Fruit fly (Drosophila melanogaster) whole organism, wandering third instar larva: ENCODE results near the gene Gba1a.

Source experiments
- Abd-B ChIP-seq: fragments of >200 bp; optimal IDR thresholded peaks from 2 replicates; lab custom pipeline; 2017; ENCODE audit warnings: missing biosample characterization, missing genetic modification characterization
- CG32264 ChIP-seq: fragments of 200-800 bp; sonication (Bioruptor generic); optimal IDR thresholded peaks from 2 replicates; lab custom pipeline; 2016; ENCODE audit warnings: missing biosample characterization, missing genetic modification characterization
- CG9705 ChIP-seq: fragments of 200-800 bp; sonication (Bioruptor generic); optimal IDR thresholded peaks from 2 replicates; lab custom pipeline; 2018; ENCODE audit warnings: missing biosample characterization, mild to moderate bottlenecking, missing genetic modification characterization
- CrebA ChIP-seq: fragments of 200-800 bp; sonication (Bioruptor generic); optimal IDR thresholded peaks from 2 replicates; lab custom pipeline; 2016; ENCODE audit warnings: missing biosample characterization, mild to moderate bottlenecking, missing genetic modification characterization, borderline replicate concordance
- Dfd ChIP-seq: fragments of >200 bp; optimal IDR thresholded peaks from 2 replicates; lab custom pipeline; 2017; ENCODE audit warnings: missing biosample characterization, missing genetic modification characterization
- Dif ChIP-seq: fragments of 200-275, 200-300 bp; sonication (Bioruptor generic); optimal IDR thresholded peaks from 2 replicates; lab custom pipeline; 2018; ENCODE audit warnings: missing biosample characterization, missing genetic modification characterization; ENCODE audit not compliant: partially characterized antibody
- GATAd ChIP-seq: sonication (Bioruptor generic); optimal IDR thresholded peaks from 2 replicates; lab custom pipeline; 2016; ENCODE audit warnings: missing biosample characterization, missing genetic modification characterization
- HLH106 ChIP-seq: fragments of 200-800 bp; optimal IDR thresholded peaks from 3 replicates; lab custom pipeline; 2019; ENCODE audit warnings: missing biosample characterization, mild to moderate bottlenecking, missing genetic modification characterization, moderate library complexity
- Hnf4 ChIP-seq: fragments of 200-800 bp; sonication (Bioruptor generic); optimal IDR thresholded peaks from 2 replicates; lab custom pipeline; 2016; ENCODE audit warnings: missing biosample characterization, mild to moderate bottlenecking, missing genetic modification characterization
- Hr78 ChIP-seq: fragments of >200 bp; optimal IDR thresholded peaks from 2 replicates; lab custom pipeline; 2017; ENCODE audit warnings: missing biosample characterization, missing genetic modification characterization
- Hr83 ChIP-seq: fragments of 200-300 bp; sonication (Bioruptor generic); optimal IDR thresholded peaks from 2 replicates; lab custom pipeline; 2016; ENCODE audit warnings: missing biosample characterization, mild to moderate bottlenecking, missing genetic modification characterization, moderate library complexity; ENCODE audit not compliant: poor library complexity, severe bottlenecking
- Jra ChIP-seq: sonication (Bioruptor generic); optimal IDR thresholded peaks from 2 replicates; lab custom pipeline; 2016; ENCODE audit warnings: missing biosample characterization, missing genetic modification characterization
- Mio ChIP-seq: sonication (Bioruptor generic); optimal IDR thresholded peaks from 2 replicates; lab custom pipeline; 2016; ENCODE audit warnings: missing biosample characterization, missing genetic modification characterization
- Myc ChIP-seq: fragments of >200 bp; optimal IDR thresholded peaks from 2 replicates; lab custom pipeline; 2017
- N ChIP-seq: fragments of >200 bp; optimal IDR thresholded peaks from 2 replicates; lab custom pipeline; 2018; ENCODE audit warnings: missing biosample characterization, missing external identifiers, missing genetic modification characterization
- OdsH ChIP-seq: fragments of 200-800 bp; sonication (Bioruptor generic); optimal IDR thresholded peaks from 2 replicates; lab custom pipeline; 2016; ENCODE audit warnings: missing biosample characterization, mild to moderate bottlenecking, missing genetic modification characterization
- Rel ChIP-seq, 2 experiments: fragments of 200-800 bp; sonication (Bioruptor generic) in 1 of 2; optimal IDR thresholded peaks; 2 replicates in 1 of 2; 3 replicates in 1 of 2; lab custom pipeline; 2016 to 2019; ENCODE audit warnings: mild to moderate bottlenecking in 2 of 2, missing biosample characterization in 2 of 2, missing genetic modification characterization in 2 of 2, moderate library complexity in 1 of 2
- Sp1 ChIP-seq: fragments of 200-800 bp; sonication (Bioruptor generic); optimal IDR thresholded peaks from 3 replicates; lab custom pipeline; 2019; ENCODE audit warnings: missing biosample characterization, mild to moderate bottlenecking, missing genetic modification characterization, moderate library complexity
- Vsx2 ChIP-seq: fragments of 200-300, 225-300 bp; sonication (Bioruptor generic); optimal IDR thresholded peaks from 2 replicates; lab custom pipeline; 2018; ENCODE audit warnings: missing biosample characterization, missing genetic modification characterization; ENCODE audit not compliant: partially characterized antibody
- br ChIP-seq: fragments of 200-800 bp; sonication (Bioruptor generic); optimal IDR thresholded peaks from 2 replicates; lab custom pipeline; 2016; ENCODE audit warnings: missing biosample characterization, missing genetic modification characterization
- brk ChIP-seq: fragments of 200-800 bp; sonication (Bioruptor generic); optimal IDR thresholded peaks from 2 replicates; lab custom pipeline; 2016; ENCODE audit warnings: missing biosample characterization, mild to moderate bottlenecking, missing genetic modification characterization
- dl ChIP-seq, 2 experiments: fragments of 175-275, 200-275 bp in 1 of 2; fragments of 200-275 bp in 1 of 2; sonication (Bioruptor generic); optimal IDR thresholded peaks; lab custom pipeline; 2018; ENCODE audit warnings: mild to moderate bottlenecking in 2 of 2, missing biosample characterization in 2 of 2, missing genetic modification characterization in 2 of 2, moderate library complexity in 2 of 2; ENCODE audit not compliant: partially characterized antibody in 2 of 2, insufficient read depth in 1 of 2
- dmrt93B ChIP-seq: fragments of 200-800 bp; sonication (Bioruptor generic); optimal IDR thresholded peaks from 2 replicates; lab custom pipeline; 2018; ENCODE audit warnings: missing biosample characterization, mild to moderate bottlenecking, missing genetic modification characterization
- dsf ChIP-seq: sonication (Bioruptor generic); optimal IDR thresholded peaks from 2 replicates; lab custom pipeline; 2016; ENCODE audit warnings: missing biosample characterization, missing genetic modification characterization, borderline replicate concordance
- ey ChIP-seq: fragments of 200-800 bp; sonication (Bioruptor generic); optimal IDR thresholded peaks from 2 replicates; lab custom pipeline; 2016; ENCODE audit warnings: missing biosample characterization, missing genetic modification characterization
- foxo ChIP-seq, 2 experiments: fragments of 200-800 bp; sonication (Bioruptor generic); optimal IDR thresholded peaks; 2 replicates in 1 of 2; 3 replicates in 1 of 2; lab custom pipeline; 2016 to 2017; ENCODE audit warnings: missing biosample characterization in 2 of 2, missing genetic modification characterization in 2 of 2
- fru ChIP-seq: fragments of 200-800 bp; sonication (Bioruptor generic); optimal IDR thresholded peaks from 3 replicates; lab custom pipeline; 2016; ENCODE audit warnings: missing biosample characterization, mild to moderate bottlenecking, missing genetic modification characterization
- h ChIP-seq: fragments of 200-800 bp; sonication (Bioruptor generic); optimal IDR thresholded peaks from 3 replicates; lab custom pipeline; 2016; ENCODE audit warnings: missing biosample characterization, mild to moderate bottlenecking, missing genetic modification characterization
- jim ChIP-seq: fragments of 175-275, 200-325 bp; sonication (Bioruptor generic); optimal IDR thresholded peaks from 2 replicates; lab custom pipeline; 2016; ENCODE audit warnings: missing biosample characterization, mild to moderate bottlenecking, missing genetic modification characterization
- lola ChIP-seq: fragments of >200 bp; optimal IDR thresholded peaks from 2 replicates; lab custom pipeline; 2017; ENCODE audit warnings: missing biosample characterization, missing genetic modification characterization
- pan ChIP-seq: fragments of >200 bp; optimal IDR thresholded peaks from 2 replicates; lab custom pipeline; 2017
- psq ChIP-seq: fragments of 200-800 bp; sonication (Bioruptor generic); optimal IDR thresholded peaks from 3 replicates; lab custom pipeline; 2017; ENCODE audit warnings: missing biosample characterization, mild to moderate bottlenecking, missing genetic modification characterization, moderate library complexity
- rgr ChIP-seq: fragments of 200-800 bp; sonication (Bioruptor generic); optimal IDR thresholded peaks from 3 replicates; lab custom pipeline; 2016; ENCODE audit warnings: missing biosample characterization, mild to moderate bottlenecking, missing genetic modification characterization
- sage ChIP-seq: fragments of 200-800 bp; sonication (Bioruptor generic); optimal IDR thresholded peaks from 2 replicates; lab custom pipeline; 2016; ENCODE audit warnings: missing biosample characterization, mild to moderate bottlenecking, missing genetic modification characterization
- sv ChIP-seq: fragments of 200-800 bp; sonication (Bioruptor generic); optimal IDR thresholded peaks from 3 replicates; lab custom pipeline; 2016; ENCODE audit warnings: missing biosample characterization, missing genetic modification characterization
- tai ChIP-seq: sonication (Bioruptor generic); optimal IDR thresholded peaks from 2 replicates; lab custom pipeline; 2016; ENCODE audit warnings: missing biosample characterization, missing genetic modification characterization
- usp ChIP-seq: fragments of >200 bp; optimal IDR thresholded peaks from 2 replicates; lab custom pipeline; 2017; ENCODE audit warnings: missing biosample characterization, missing genetic modification characterization
- woc ChIP-seq: sonication (Bioruptor generic); optimal IDR thresholded peaks from 2 replicates; lab custom pipeline; 2016; ENCODE audit warnings: missing biosample characterization, mild to moderate bottlenecking, missing genetic modification characterization

Gene Gba1a

dm6 chr3R:23700304-23700767 lies at the start of gene Gba1a, which contains the start of gene CG31468:
TSS of gene Gba1a (plus strand) at chr3R:23700621.
TSS of gene CG31468 (minus strand) at chr3R:23700354.
- TF ChIP-seq h (GFP tag; lab: Kevin White, UChicago) (peak; percentile 16), CrebA (no peak), Vsx2 (GFP tag; lab: Kevin White, UChicago) (peak; percentile 26), Mio (GFP tag; lab: Kevin White, UChicago) (no peak), pan (lab: Kevin White, UChicago) (no peak)
- TF ChIP-seq, all 38 proteins: peak for 2

dm6 chr3R:23652525-23653108 lies 47.8 kb upstream of the Gba1a start:
- TF ChIP-seq brk (peak; percentile 56), CG32264 (GFP tag; lab: Kevin White, UChicago) (peak; percentile 35), Sp1 (GFP tag; lab: Kevin White, UChicago) (peak; percentile 60), dsf (peak; percentile 68), N (no peak), Myc (no peak), OdsH (peak; percentile 87), CG9705 (GFP tag; lab: Kevin White, UChicago) (peak; percentile 53), fru (peak; percentile 74), dl (GFP tag; optimal IDR thresholded peaks at IDR 0.05; lab: Kevin White, UChicago; ENCODE audit: insufficient read depth in 1 of 2, partially characterized antibody in 2 of 2) (no peak), h (GFP tag; lab: Kevin White, UChicago) (peak; percentile 84), Hnf4 (peak; percentile 82), foxo (GFP tag; optimal IDR thresholded peaks at IDR 0.05; lab: Kevin White, UChicago) (peak in 1 of 2 experiments; percentile 80), Jra (GFP tag; lab: Kevin White, UChicago) (no peak), br (GFP tag; lab: Kevin White, UChicago) (peak; percentile 81), sage (GFP tag; lab: Kevin White, UChicago) (peak; percentile 23), HLH106 (tag; lab: Kevin White, UChicago) (peak; percentile 53), Hr83 (GFP tag; lab: Kevin White, UChicago) (peak; percentile 90), woc (GFP tag; lab: Kevin White, UChicago) (no peak), CrebA (no peak), Abd-B (GFP tag; lab: Kevin White, UChicago) (no peak), Vsx2 (GFP tag; lab: Kevin White, UChicago) (no peak), Hr78 (GFP tag; lab: Kevin White, UChicago) (no peak), jim (no peak), Dfd (GFP tag; lab: Kevin White, UChicago) (no peak), Dif (GFP tag; lab: Kevin White, UChicago) (no peak), GATAd (peak; percentile 65), rgr (GFP tag; lab: Kevin White, UChicago) (peak; percentile 90), psq (GFP tag; lab: Kevin White, UChicago) (peak; percentile 60), Rel (GFP tag; optimal IDR thresholded peaks at IDR 0.05; lab: Kevin White, UChicago) (no peak), Rel (tag; optimal IDR thresholded peaks at IDR 0.05; lab: Kevin White, UChicago) (no peak), Mio (GFP tag; lab: Kevin White, UChicago) (no peak), pan (lab: Kevin White, UChicago) (no peak), lola (GFP tag; lab: Kevin White, UChicago) (no peak), sv (GFP tag; lab: Kevin White, UChicago) (peak; percentile 45), tai (GFP tag; lab: Kevin White, UChicago) (peak; percentile 41), usp (no peak), dmrt93B (peak; percentile 72), ey (peak; percentile 56)

- TF ChIP-seq jim (no peak), Dif (GFP tag; lab: Kevin White, UChicago) (no peak), dsf (no peak), Abd-B (GFP tag; lab: Kevin White, UChicago) (no peak), sage (GFP tag; lab: Kevin White, UChicago) (no peak), OdsH (no peak), Hr78 (GFP tag; lab: Kevin White, UChicago) (no peak), rgr (GFP tag; lab: Kevin White, UChicago) (no peak), sv (GFP tag; lab: Kevin White, UChicago) (no peak), N (no peak), dmrt93B (no peak), Jra (GFP tag; lab: Kevin White, UChicago) (no peak), dl (GFP tag; optimal IDR thresholded peaks at IDR 0.05; lab: Kevin White, UChicago; ENCODE audit: insufficient read depth in 1 of 2, partially characterized antibody in 2 of 2) (no peak), CG9705 (GFP tag; lab: Kevin White, UChicago) (no peak), CG32264 (GFP tag; lab: Kevin White, UChicago) (no peak), Hr83 (GFP tag; lab: Kevin White, UChicago) (no peak), GATAd (no peak), lola (GFP tag; lab: Kevin White, UChicago) (no peak), HLH106 (tag; lab: Kevin White, UChicago) (no peak)
- TF ChIP-seq, all 38 proteins: peak for 0
Observed at dm6 chr3R:23655501-23655900, 44.9 kb upstream of the Gba1a start.
